Worm (Caenorhabditis elegans): Measurements from ENCODE around the gene srj-44.

The srj-44 gene

DNA sequence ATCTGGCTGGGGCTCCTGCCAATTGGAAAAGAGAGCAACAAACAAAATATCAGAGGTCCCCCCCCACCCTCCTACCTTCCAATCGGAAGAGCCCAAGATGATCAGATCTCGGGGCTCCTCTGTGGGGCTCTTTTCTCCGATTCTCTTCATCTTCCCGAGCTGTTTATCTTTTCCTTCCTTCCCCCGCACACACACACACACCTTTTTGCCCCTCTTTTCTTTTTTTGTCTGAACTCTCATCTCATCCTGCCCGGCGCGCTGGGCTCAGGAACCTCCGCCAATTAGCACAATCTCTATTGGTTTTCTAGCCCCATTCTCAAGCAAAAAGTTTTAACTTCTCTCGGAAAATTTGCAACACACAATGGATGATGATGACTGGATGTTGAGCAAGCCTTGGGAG, 42.4 kb downstream of the srj-44 start:
- no peak for TF ChIP-seq ztf-11 (tag; optimal IDR thresholded peaks at IDR 0.05)
- peak; percentile 20 for TF ChIP-seq nhr-71 (tag; optimal IDR thresholded peaks at IDR 0.05)
- peak; percentile 59 for TF ChIP-seq rnt-1 (tag; optimal IDR thresholded peaks at IDR 0.05)
- TF ChIP-seq zip-4 (GFP tag; optimal IDR thresholded peaks at IDR 0.05): no peak
- TF ChIP-seq alr-1 (tag; optimal IDR thresholded peaks at IDR 0.05; ENCODE audit: borderline replicate concordance): no peak
- TF ChIP-seq efl-1 (optimal IDR thresholded peaks at IDR 0.05): no peak
- TF ChIP-seq efl-1 (GFP tag; optimal IDR thresholded peaks at IDR 0.05 in 1 of 2): peak in 1 of 2 experiments; percentile 81
- peak; percentile 71 for TF ChIP-seq lin-14 (GFP tag; optimal IDR thresholded peaks at IDR 0.05)
- no peak for TF ChIP-seq nhr-84 (tag; optimal IDR thresholded peaks at IDR 0.05)
- TF ChIP-seq mep-1 (tag; optimal IDR thresholded peaks at IDR 0.05): no peak
- peak; percentile 11; the same call in 1 of the 2 replicates for TF ChIP-seq nhr-19 (GFP tag; conservative IDR thresholded peaks at IDR 0.05)
- peak; percentile 27 for TF ChIP-seq unc-130 (tag; optimal IDR thresholded peaks at IDR 0.05)
- TF ChIP-seq snu-23 (GFP tag; optimal IDR thresholded peaks at IDR 0.05): peak; percentile 4

DNA sequence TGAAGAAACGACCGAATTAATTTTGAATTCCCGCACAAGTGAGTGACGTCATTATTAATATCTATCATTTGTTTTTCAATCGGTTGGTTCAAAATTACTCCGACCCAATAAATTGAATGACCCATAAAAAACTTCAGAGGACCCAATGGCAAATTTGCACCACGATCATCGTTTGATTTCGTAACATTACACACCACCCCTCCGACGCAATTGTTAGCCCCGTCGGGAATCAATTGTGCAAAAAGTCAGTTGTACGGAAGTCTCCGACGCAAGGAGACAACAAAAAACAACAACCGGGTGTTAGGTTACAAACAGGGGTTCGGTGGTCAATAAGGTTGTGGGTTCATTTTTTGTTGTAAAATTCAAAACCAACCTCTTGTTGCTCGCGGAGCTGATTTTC, 43.7 kb downstream of the srj-44 start:
- TF ChIP-seq mef-2 (tag; optimal IDR thresholded peaks at IDR 0.05): no peak
- no peak for TF ChIP-seq xbp-1 (tag; optimal IDR thresholded peaks at IDR 0.05)
- TF ChIP-seq nhr-11 (tag; optimal IDR thresholded peaks at IDR 0.05): no peak
- no peak for TF ChIP-seq dpl-1 (GFP tag; optimal IDR thresholded peaks at IDR 0.05)
- TF ChIP-seq snpc-4 (tag; optimal IDR thresholded peaks at IDR 0.05): no peak
- TF ChIP-seq egl-27 (tag; optimal IDR thresholded peaks at IDR 0.05): no peak
- no peak for TF ChIP-seq nhr-47 (tag; optimal IDR thresholded peaks at IDR 0.05)
- TF ChIP-seq alr-1 (tag; optimal IDR thresholded peaks at IDR 0.05; ENCODE audit: borderline replicate concordance): no peak
- TF ChIP-seq nhr-71 (tag; optimal IDR thresholded peaks at IDR 0.05): peak; percentile 25
- TF ChIP-seq dsc-1 (tag; optimal IDR thresholded peaks at IDR 0.05): no peak
- TF ChIP-seq lin-14 (GFP tag; optimal IDR thresholded peaks at IDR 0.05): peak; percentile 36
- TF ChIP-seq rnt-1 (tag; optimal IDR thresholded peaks at IDR 0.05): peak; percentile 52
- no peak for TF ChIP-seq tlp-1 (tag; optimal IDR thresholded peaks at IDR 0.05)

DNA sequence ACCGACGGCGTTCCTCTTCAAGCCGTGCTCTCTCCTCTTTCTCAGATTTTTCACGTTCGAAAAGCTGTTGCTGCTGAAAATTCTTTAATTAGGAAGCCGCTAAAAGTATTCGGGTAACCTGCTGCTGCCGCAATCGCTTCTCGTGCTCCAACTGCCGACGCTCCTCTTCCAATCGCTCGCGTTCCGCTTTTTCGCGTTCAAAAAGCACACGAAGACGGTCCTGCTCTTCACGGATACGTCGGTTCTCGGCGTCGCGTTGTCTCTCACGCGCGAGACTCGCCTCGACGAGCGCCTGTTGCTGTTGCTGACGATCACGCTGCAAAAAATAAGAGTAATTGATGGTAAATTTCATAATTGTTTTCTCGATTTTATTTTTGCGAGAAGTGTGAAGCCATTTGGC, 45.0 kb downstream of the srj-44 start:
- TF ChIP-seq ceh-90 (tag; optimal IDR thresholded peaks at IDR 0.05): no peak
- no peak for TF ChIP-seq hlh-4 (tag; optimal IDR thresholded peaks at IDR 0.05)
- TF ChIP-seq sox-4 (tag; optimal IDR thresholded peaks at IDR 0.05): no peak
- TF ChIP-seq sup-37 (GFP tag; optimal IDR thresholded peaks at IDR 0.05): no peak
- no peak for TF ChIP-seq swsn-7 (tag; optimal IDR thresholded peaks at IDR 0.05)
- no peak for TF ChIP-seq sptf-1 (tag; optimal IDR thresholded peaks at IDR 0.05)
- TF ChIP-seq ztf-11 (tag; optimal IDR thresholded peaks at IDR 0.05): no peak
- no peak for TF ChIP-seq egl-13 (tag; optimal IDR thresholded peaks at IDR 0.05)
- no peak for TF ChIP-seq lin-14 (GFP tag; optimal IDR thresholded peaks at IDR 0.05)
- no peak for TF ChIP-seq lir-3 (tag; optimal IDR thresholded peaks at IDR 0.05; ENCODE audit: poor library complexity)
- no peak for TF ChIP-seq lin-35 (GFP tag; optimal IDR thresholded peaks at IDR 0.05)
- no peak for TF ChIP-seq xbp-1 (tag; optimal IDR thresholded peaks at IDR 0.05)
- TF ChIP-seq ama-1 (optimal IDR thresholded peaks at IDR 0.05): no peak
- no peak for TF ChIP-seq lin-39 (tag; optimal IDR thresholded peaks at IDR 0.05)
- no peak for TF ChIP-seq lin-15B (tag; optimal IDR thresholded peaks at IDR 0.05)
- TF ChIP-seq alr-1 (tag; optimal IDR thresholded peaks at IDR 0.05; ENCODE audit: borderline replicate concordance): no peak
- TF ChIP-seq elt-3 (tag; optimal IDR thresholded peaks at IDR 0.05): no peak

- no peak for TF ChIP-seq swsn-7 (tag; optimal IDR thresholded peaks at IDR 0.05)
- no peak for TF ChIP-seq ces-1 (GFP tag; optimal IDR thresholded peaks at IDR 0.05)
- no peak for TF ChIP-seq nhr-11 (tag; optimal IDR thresholded peaks at IDR 0.05)
- TF ChIP-seq hlh-17 (GFP tag; optimal IDR thresholded peaks at IDR 0.05; ENCODE audit: borderline replicate concordance): no peak
- TF ChIP-seq unc-86 (tag; optimal IDR thresholded peaks at IDR 0.05): no peak
- no peak for TF ChIP-seq lin-15B (tag; optimal IDR thresholded peaks at IDR 0.05)
- TF ChIP-seq F16B12.6 (tag; optimal IDR thresholded peaks at IDR 0.05): no peak
- TF ChIP-seq aly-2 (tag; optimal IDR thresholded peaks at IDR 0.05): no peak
- no peak for TF ChIP-seq nhr-71 (tag; optimal IDR thresholded peaks at IDR 0.05)
- no peak for TF ChIP-seq ceh-82 (tag; optimal IDR thresholded peaks at IDR 0.05)
- TF ChIP-seq snpc-4 (tag; optimal IDR thresholded peaks at IDR 0.05): no peak
- TF ChIP-seq unc-98 (GFP tag; IDR thresholded peaks at IDR 0.05): no peak
- no peak for TF ChIP-seq C16A3.4 (tag; optimal IDR thresholded peaks at IDR 0.05)
- no peak for TF ChIP-seq ztf-4 (tag; optimal IDR thresholded peaks at IDR 0.05)
- no peak for TF ChIP-seq skn-1 (tag; optimal IDR thresholded peaks at IDR 0.05)
These were observed 46.4 kb downstream of the srj-44 start for ce11 chrV:2799172-2799869.

Data from whole organism, L1 larva.